Fruit fly (Drosophila melanogaster) whole organism, prepupa: ENCODE results near the gene GlyRS.

Experiments used
- Blimp-1 ChIP-seq: fragments of 200-800 bp; sonication (Bioruptor generic); optimal IDR thresholded peaks from 3 replicates; lab custom pipeline; 2017; ENCODE audit warnings: missing biosample characterization, missing genetic modification characterization, mild to moderate bottlenecking, moderate library complexity, missing genetic modification reagents
- CG3032 ChIP-seq: fragments of 200-800 bp; optimal IDR thresholded peaks from 2 replicates; lab custom pipeline; 2019; ENCODE audit warnings: missing biosample characterization, mild to moderate bottlenecking, missing genetic modification characterization, moderate library complexity
- CG3919 ChIP-seq: fragments of 200-800 bp; sonication (Bioruptor generic); optimal IDR thresholded peaks from 3 replicates; lab custom pipeline; 2016; ENCODE audit warnings: missing biosample characterization, missing genetic modification characterization
- CG4318 ChIP-seq: fragments of 200-800 bp; sonication (Bioruptor generic); optimal IDR thresholded peaks from 3 replicates; lab custom pipeline; 2017; ENCODE audit warnings: missing biosample characterization, mild to moderate bottlenecking, missing genetic modification characterization
- CG6854 ChIP-seq: fragments of 200-800 bp; sonication (Bioruptor generic); optimal IDR thresholded peaks from 2 replicates; lab custom pipeline; 2017; ENCODE audit warnings: missing biosample characterization, mild to moderate bottlenecking, missing genetic modification characterization
- Ets96B ChIP-seq: fragments of 200-800 bp; optimal IDR thresholded peaks from 2 replicates; lab custom pipeline; 2019; ENCODE audit warnings: missing biosample characterization, mild to moderate bottlenecking, missing genetic modification characterization, moderate library complexity
- Smox ChIP-seq: fragments of 200-800 bp; sonication (Bioruptor generic); optimal IDR thresholded peaks from 3 replicates; lab custom pipeline; 2016; ENCODE audit warnings: missing biosample characterization, missing genetic modification characterization
- Sox14 ChIP-seq: fragments of 200-800 bp; sonication (Bioruptor generic); optimal IDR thresholded peaks from 3 replicates; lab custom pipeline; 2016; ENCODE audit warnings: missing biosample characterization, missing genetic modification characterization
- acj6 ChIP-seq: fragments of 200-800 bp; sonication (Bioruptor generic); optimal IDR thresholded peaks from 3 replicates; lab custom pipeline; 2016; ENCODE audit warnings: missing biosample characterization, missing genetic modification characterization
- dac ChIP-seq: fragments of 200-800 bp; sonication (Bioruptor generic); optimal IDR thresholded peaks from 2 replicates; lab custom pipeline; 2017; ENCODE audit warnings: missing biosample characterization, mild to moderate bottlenecking, missing genetic modification characterization
- fd85E ChIP-seq: fragments of 200-800 bp; sonication (Bioruptor generic); optimal IDR thresholded peaks from 3 replicates; lab custom pipeline; 2016; ENCODE audit warnings: missing biosample characterization, missing genetic modification characterization
- pdm3 ChIP-seq: fragments of 200-800 bp; sonication (Bioruptor generic); optimal IDR thresholded peaks from 3 replicates; lab custom pipeline; 2016; ENCODE audit warnings: missing biosample characterization, missing genetic modification characterization

DNA sequence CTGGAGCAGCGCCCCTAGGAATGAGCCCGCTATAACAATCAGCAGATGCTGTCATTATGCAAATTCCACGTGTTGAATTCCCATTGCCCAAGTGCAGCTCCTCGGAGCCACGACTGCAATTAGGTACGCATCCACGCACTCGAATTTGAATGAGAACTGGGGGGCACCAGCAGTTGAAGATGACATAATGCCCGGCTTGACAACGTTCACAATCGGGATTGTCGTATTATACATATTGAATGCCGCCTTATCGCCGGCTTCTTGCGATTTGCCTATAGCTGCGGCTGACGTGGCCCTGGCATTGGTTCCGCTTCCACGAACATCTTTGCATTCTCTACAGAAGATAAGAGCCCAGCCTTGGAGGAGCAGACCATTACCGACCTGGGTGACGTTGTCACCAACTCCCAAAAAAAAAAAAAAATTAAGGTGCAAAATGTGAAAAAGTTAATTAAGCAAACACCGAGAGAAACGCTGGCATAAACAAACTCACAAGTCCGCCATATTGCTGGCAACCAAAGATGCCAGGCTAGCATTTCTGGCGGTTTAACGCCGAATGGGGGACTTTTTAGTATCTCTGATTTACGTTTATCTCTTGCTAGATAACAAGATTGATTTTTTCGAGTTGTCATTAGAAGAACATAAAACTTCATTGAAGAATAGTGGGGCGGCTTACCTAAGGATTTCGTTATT lies 45.5 kb downstream of the GlyRS start:
- TF ChIP-seq pdm3 (GFP tag; lab: Kevin White, UChicago) (no peak), Blimp-1 (no peak), dac (GFP tag; lab: Kevin White, UChicago) (no peak), Sox14 (GFP tag; lab: Kevin White, UChicago) (no peak), CG6854 (GFP tag; lab: Kevin White, UChicago) (no peak), CG3919 (no peak), Ets96B (no peak), acj6 (GFP tag; lab: Kevin White, UChicago) (no peak), fd85E (GFP tag; lab: Kevin White, UChicago) (no peak), CG3032 (tag; lab: Kevin White, UChicago) (no peak), CG4318 (GFP tag; lab: Kevin White, UChicago) (no peak), Smox (GFP tag; lab: Kevin White, UChicago) (no peak)
